Worm (Caenorhabditis elegans): ENCODE results near the gene F11C1.10.

F11C1.10 gene

DNA sequence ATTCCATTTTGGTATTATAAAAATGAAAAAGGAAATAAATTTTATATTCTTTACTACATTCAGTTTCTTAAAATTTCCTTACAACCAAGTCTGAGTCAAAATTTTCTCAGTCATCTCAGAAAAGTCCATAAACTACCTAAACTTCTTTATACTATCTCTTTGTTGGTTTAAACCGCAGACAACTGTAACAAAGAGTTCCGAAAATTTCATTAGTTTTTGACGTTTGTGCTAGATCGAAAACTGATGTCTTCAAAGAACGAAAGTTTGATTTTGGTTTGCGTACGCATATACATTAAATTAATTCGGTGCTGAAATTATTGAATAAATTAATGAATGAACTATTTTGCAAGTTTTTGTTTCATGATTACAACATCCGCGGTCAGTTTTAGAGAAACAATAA is 18.0 kb upstream of the F11C1.10 start:
- TF ChIP-seq blmp-1 (tag; optimal IDR thresholded peaks at IDR 0.05) = no peak
- no peak for TF ChIP-seq sptf-1 (tag; optimal IDR thresholded peaks at IDR 0.05)
- TF ChIP-seq unc-30 (tag; optimal IDR thresholded peaks at IDR 0.05) = no peak
- no peak for TF ChIP-seq ztf-11 (tag; optimal IDR thresholded peaks at IDR 0.05)
- TF ChIP-seq unc-86 (tag; optimal IDR thresholded peaks at IDR 0.05) = no peak
- no peak for TF ChIP-seq ceh-82 (tag; optimal IDR thresholded peaks at IDR 0.05)
- TF ChIP-seq nhr-237 (tag; optimal IDR thresholded peaks at IDR 0.05) = no peak
- no peak for TF ChIP-seq lin-15B (tag; optimal IDR thresholded peaks at IDR 0.05)
- TF ChIP-seq tbx-2 (tag; optimal IDR thresholded peaks at IDR 0.05) = no peak
- TF ChIP-seq nhr-77 (tag; optimal IDR thresholded peaks at IDR 0.05) = no peak
- TF ChIP-seq pag-3 (tag; optimal IDR thresholded peaks at IDR 0.05; ENCODE audit: borderline replicate concordance, insufficient read depth) = no peak
- no peak for TF ChIP-seq hlh-4 (tag; optimal IDR thresholded peaks at IDR 0.05)
- no peak for TF ChIP-seq C34B4.2 (tag; optimal IDR thresholded peaks at IDR 0.05)
- TF ChIP-seq mep-1 (tag; optimal IDR thresholded peaks at IDR 0.05) = no peak

DNA sequence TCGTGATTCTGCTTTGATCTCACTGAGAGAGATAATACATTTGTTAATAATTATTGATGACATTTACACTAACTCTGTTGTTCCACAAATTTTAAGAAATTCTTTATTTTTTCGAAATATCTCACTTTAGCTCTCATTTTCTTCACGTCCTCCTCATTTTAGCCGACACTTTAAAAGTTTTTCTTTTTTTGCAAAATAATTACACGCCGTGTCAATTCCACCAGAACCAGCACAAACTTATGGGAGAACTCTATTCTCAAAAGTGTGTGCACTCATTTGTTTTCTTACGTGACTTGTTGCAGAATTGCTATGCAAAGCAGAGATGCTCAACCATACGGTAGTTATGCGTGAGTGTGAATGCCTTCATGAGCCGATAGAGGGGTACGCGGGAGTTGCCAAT is 11.7 kb upstream of the F11C1.10 start, which contains the start of gene frpr-2:
Gene frpr-2, plus strand, starts transcription at position 301 of the 400 bp plus-strand sequence.
- TF ChIP-seq elt-3 (tag; optimal IDR thresholded peaks at IDR 0.05) (no peak), snu-23 (GFP tag; optimal IDR thresholded peaks at IDR 0.05) (no peak), lsy-2 (tag; optimal IDR thresholded peaks at IDR 0.05) (no peak), sptf-1 (tag; optimal IDR thresholded peaks at IDR 0.05) (no peak), zag-1 (tag; optimal IDR thresholded peaks at IDR 0.05) (no peak), unc-30 (tag; optimal IDR thresholded peaks at IDR 0.05) (no peak), lin-35 (GFP tag; optimal IDR thresholded peaks at IDR 0.05) (no peak), unc-98 (GFP tag; IDR thresholded peaks at IDR 0.05) (no peak), dpl-1 (GFP tag; optimal IDR thresholded peaks at IDR 0.05) (no peak), hpl-2 (GFP tag; optimal IDR thresholded peaks at IDR 0.05) (no peak), lin-15B (tag; optimal IDR thresholded peaks at IDR 0.05) (no peak), C34B4.2 (tag; optimal IDR thresholded peaks at IDR 0.05) (no peak), egl-13 (tag; optimal IDR thresholded peaks at IDR 0.05) (no peak), mef-2 (tag; optimal IDR thresholded peaks at IDR 0.05) (no peak), aly-2 (tag; optimal IDR thresholded peaks at IDR 0.05) (no peak), nhr-20 (tag; optimal IDR thresholded peaks at IDR 0.05) (no peak), fkh-8 (tag; optimal IDR thresholded peaks at IDR 0.05) (no peak), Y116A8C.19 (tag; optimal IDR thresholded peaks at IDR 0.05; ENCODE audit: borderline replicate concordance) (no peak), mep-1 (tag; optimal IDR thresholded peaks at IDR 0.05) (no peak), tbx-2 (tag; optimal IDR thresholded peaks at IDR 0.05) (no peak)

DNA sequence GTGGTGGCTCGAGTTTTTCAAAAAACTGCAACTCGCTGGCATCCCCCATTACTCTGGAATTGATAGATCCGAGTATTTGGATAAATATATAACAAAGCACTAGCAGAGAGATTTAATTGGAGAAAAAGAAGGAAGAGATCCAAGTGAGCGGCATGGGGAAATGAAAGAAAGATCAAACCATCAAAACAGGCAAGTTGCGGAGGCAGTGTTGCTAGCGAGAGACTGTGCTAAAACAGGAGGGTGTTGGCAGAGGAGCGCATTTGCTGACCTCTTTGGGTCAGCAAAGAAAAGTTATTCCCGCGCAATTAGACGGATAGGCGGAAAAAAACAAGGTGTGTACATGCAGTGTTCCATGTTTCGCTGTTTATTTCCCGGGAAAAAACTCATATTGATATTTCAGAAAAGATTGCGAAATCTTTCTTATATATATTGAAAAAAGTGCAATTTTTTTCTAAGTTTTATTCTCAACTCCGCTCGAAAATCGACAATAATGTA is 1.2 kb upstream of the F11C1.10 start, which contains the start of gene ppk-3:
Gene ppk-3, minus strand, starts transcription at position 51 of the 495 bp plus-strand sequence.
- TF ChIP-seq lin-13 (GFP tag; optimal IDR thresholded peaks at IDR 0.05) (peak; percentile 85), elt-2 (tag; optimal IDR thresholded peaks at IDR 0.05) (peak; percentile 19), snu-23 (GFP tag; optimal IDR thresholded peaks at IDR 0.05) (peak; percentile 94), isw-1 (GFP tag; IDR thresholded peaks at IDR 0.05) (peak; percentile 73), unc-62 (GFP tag; optimal IDR thresholded peaks at IDR 0.05) (no peak), C34B4.2 (tag; optimal IDR thresholded peaks at IDR 0.05) (no peak), egl-27 (tag; optimal IDR thresholded peaks at IDR 0.05) (no peak), nhr-20 (tag; optimal IDR thresholded peaks at IDR 0.05) (peak; percentile 93), hlh-17 (GFP tag; optimal IDR thresholded peaks at IDR 0.05; ENCODE audit: borderline replicate concordance) (no peak), alr-1 (tag; optimal IDR thresholded peaks at IDR 0.05; ENCODE audit: borderline replicate concordance) (no peak), tlp-1 (tag; optimal IDR thresholded peaks at IDR 0.05) (no peak), xbp-1 (tag; optimal IDR thresholded peaks at IDR 0.05) (peak; percentile 83), lir-3 (tag; optimal IDR thresholded peaks at IDR 0.05; ENCODE audit: poor library complexity) (peak; percentile 66), aha-1 (tag; optimal IDR thresholded peaks at IDR 0.05) (no peak), pag-3 (tag; optimal IDR thresholded peaks at IDR 0.05; ENCODE audit: borderline replicate concordance, insufficient read depth) (peak; percentile 37), ceh-88 (GFP tag; IDR thresholded peaks at IDR 0.05) (peak; percentile 61), egl-13 (tag; optimal IDR thresholded peaks at IDR 0.05) (peak; percentile 63), fos-1 (tag; optimal IDR thresholded peaks at IDR 0.05) (peak; percentile 72), lin-39 (tag; optimal IDR thresholded peaks at IDR 0.05) (peak; percentile 81), C16A3.4 (tag; optimal IDR thresholded peaks at IDR 0.05) (peak; percentile 90), elt-3 (tag; optimal IDR thresholded peaks at IDR 0.05) (peak in 5 of 6 experiments; percentile 50 to 87 (median 64)), mdl-1 (tag; optimal IDR thresholded peaks at IDR 0.05) (peak in 1 of 2 experiments; percentile 82), nhr-77 (tag; optimal IDR thresholded peaks at IDR 0.05) (peak; percentile 78), ces-1 (GFP tag; optimal IDR thresholded peaks at IDR 0.05) (no peak), ama-1 (optimal IDR thresholded peaks at IDR 0.05) (no peak), swsn-7 (tag; optimal IDR thresholded peaks at IDR 0.05) (peak; percentile 89), grh-1 (GFP tag; IDR thresholded peaks at IDR 0.05) (peak; percentile 85)

Data from whole organism, L1 larva.